Worm (Caenorhabditis elegans) whole organism, mixed stage, embryonic: ENCODE data around the gene zag-1.

Source experiments
- ceh-83 ChIP-seq: fragments of 200-800 bp; sonication (Bioruptor generic); optimal IDR thresholded peaks from 2 replicates; lab custom pipeline; 2018; ENCODE audit warnings: mild to moderate bottlenecking, missing genetic modification characterization, missing compliant biosample characterization
- drap-1 ChIP-seq: fragments of 200-800 bp; sonication (Bioruptor generic); optimal IDR thresholded peaks from 3 replicates; lab custom pipeline; 2018; ENCODE audit warnings: mild to moderate bottlenecking, missing genetic modification characterization, missing compliant biosample characterization
- elt-1 ChIP-seq: sonication (generic microtip); optimal IDR thresholded peaks from 2 replicates; lab custom pipeline; 2017; ENCODE audit warnings: missing genetic modification characterization, mild to moderate bottlenecking, missing compliant biosample characterization, antibody characterized with exemption, moderate library complexity, borderline replicate concordance; ENCODE audit not compliant: insufficient read depth
- flh-1 ChIP-seq: fragments of 200-800 bp; sonication (Bioruptor generic); optimal IDR thresholded peaks from 2 replicates; lab custom pipeline; 2018; ENCODE audit warnings: mild to moderate bottlenecking, missing genetic modification characterization, moderate library complexity, missing compliant biosample characterization
- nhr-2 ChIP-seq: fragments of 150-350 bp; optimal IDR thresholded peaks from 2 replicates; lab custom pipeline; 2014; ENCODE audit warnings: missing biosample characterization, missing genetic modification characterization
- nhr-237 ChIP-seq: fragments of 150-350 bp; optimal IDR thresholded peaks from 2 replicates; lab custom pipeline; 2014; ENCODE audit warnings: missing biosample characterization, missing genetic modification characterization
- tbx-8 ChIP-seq: fragments of 200-800 bp; sonication (Bioruptor generic); optimal IDR thresholded peaks from 2 replicates; lab custom pipeline; 2018; ENCODE audit warnings: mild to moderate bottlenecking, missing genetic modification characterization, moderate library complexity, missing compliant biosample characterization
- zip-8 ChIP-seq: fragments of 150-350 bp; optimal IDR thresholded peaks from 2 replicates; lab custom pipeline; 2014; ENCODE audit warnings: missing biosample characterization, missing genetic modification characterization

Gene zag-1

DNA sequence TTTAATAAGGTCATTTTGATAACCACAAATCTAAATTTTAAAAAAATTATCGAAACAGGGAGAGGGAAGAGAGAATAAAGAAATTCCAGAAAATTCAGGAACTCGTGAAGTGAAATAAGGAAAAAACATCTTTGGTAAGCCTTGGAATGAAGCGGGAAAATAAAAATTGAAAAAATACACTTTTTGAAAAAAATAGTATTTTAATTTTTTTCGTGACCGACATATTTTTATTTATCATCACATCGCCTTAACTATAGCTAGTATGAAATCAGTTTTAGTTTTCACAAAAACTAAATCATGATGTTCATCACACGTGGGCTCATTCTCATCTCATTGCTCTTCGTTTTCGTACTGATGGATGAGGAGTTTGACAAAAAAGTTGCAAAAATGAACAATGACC is 53.5 kb downstream of the zag-1 start, which contains the start of gene F56D6.13:
TSS of gene F56D6.13 (plus strand) at position 301 of the 400 bp plus-strand sequence.
- TF ChIP-seq nhr-237 (tag; lab: Kevin White, UChicago) = no peak
- TF ChIP-seq zip-8 = no peak
- no peak for TF ChIP-seq flh-1 (GFP tag; lab: Kevin White, UChicago)
- TF ChIP-seq nhr-2 (tag; lab: Kevin White, UChicago) = no peak
- TF ChIP-seq elt-1 (tag; lab: Kevin White, UChicago) = no peak
- no peak for TF ChIP-seq ceh-83 (GFP tag; lab: Kevin White, UChicago)
- TF ChIP-seq drap-1 (GFP tag; lab: Kevin White, UChicago) = no peak
- no peak for TF ChIP-seq tbx-8 (GFP tag; lab: Kevin White, UChicago)
